Worm (Caenorhabditis elegans): ENCODE data around the gene mrp-6.

ce11 chrX:4134855-4135254, 51.7 kb downstream of the mrp-6 start, which contains the start of gene ZK470.2:
- TF ChIP-seq nhr-11 (tag; optimal IDR thresholded peaks at IDR 0.05) (no peak), nhr-28 (tag; optimal IDR thresholded peaks at IDR 0.05) (no peak), fkh-10 (GFP tag; optimal IDR thresholded peaks at IDR 0.05) (no peak), fos-1 (tag; optimal IDR thresholded peaks at IDR 0.05) (no peak), ama-1 (optimal IDR thresholded peaks at IDR 0.05) (no peak), elt-2 (tag; optimal IDR thresholded peaks at IDR 0.05) (no peak), unc-39 (tag; optimal IDR thresholded peaks at IDR 0.05) (no peak), jun-1 (tag; optimal IDR thresholded peaks at IDR 0.05) (no peak), nfya-1 (tag; optimal IDR thresholded peaks at IDR 0.05; ENCODE audit: insufficient read depth) (no peak), lin-39 (tag; optimal IDR thresholded peaks at IDR 0.05) (no peak), ztf-11 (tag; optimal IDR thresholded peaks at IDR 0.05) (no peak), nhr-237 (tag; optimal IDR thresholded peaks at IDR 0.05) (no peak)

Data from whole organism, L3 larva.